Fruit fly (Drosophila melanogaster): ENCODE data around the gene CG14435.

CG14435 gene

DNA sequence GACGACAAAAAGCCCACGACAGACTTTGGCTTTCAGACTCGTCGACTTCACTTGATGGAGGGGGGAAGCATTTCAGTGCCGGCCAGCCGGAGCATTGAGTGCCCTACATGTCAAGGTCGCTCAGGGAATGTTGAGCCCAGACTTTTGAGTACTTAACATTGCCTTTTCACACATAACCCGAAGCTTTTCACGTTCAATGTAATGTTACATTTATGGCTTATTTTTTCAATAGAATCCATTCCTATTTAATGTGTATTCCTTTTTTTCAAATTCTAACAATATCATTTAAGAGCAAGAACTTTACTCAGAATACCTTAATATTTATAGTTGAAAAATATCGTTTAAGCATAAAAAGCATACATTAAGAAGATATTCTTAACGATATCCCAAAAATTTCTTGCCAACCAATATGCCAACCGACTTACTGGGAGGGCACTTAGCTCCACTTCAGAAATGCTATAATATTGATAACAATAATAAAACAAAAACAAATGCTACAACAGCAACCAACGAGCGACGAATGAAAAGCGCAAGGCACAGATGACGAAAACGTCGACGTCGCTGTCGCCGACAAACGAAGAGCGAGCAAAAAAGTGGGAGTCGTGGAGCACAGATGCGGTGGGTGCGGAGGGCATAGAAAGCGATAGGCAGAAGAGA, 16.2 kb upstream of the CG14435 start (continued):
- TF ChIP-seq z (GFP tag; IDR thresholded peaks at IDR 0.05) (no peak), ranshi (GFP tag; IDR thresholded peaks at IDR 0.05) (peak; percentile 56; the same call in 1 of the 2 replicates), CG11247 (GFP tag; IDR thresholded peaks at IDR 0.05) (peak; percentile 64), CG8388 (GFP tag; optimal IDR thresholded peaks at IDR 0.05) (peak; percentile 77), crp (GFP tag; optimal IDR thresholded peaks at IDR 0.05) (no peak), Gug (GFP tag; IDR thresholded peaks at IDR 0.05) (peak; percentile 76), wor (GFP tag; IDR thresholded peaks at IDR 0.05) (no peak), bigmax (GFP tag; optimal IDR thresholded peaks at IDR 0.05) (no peak), so (GFP tag; IDR thresholded peaks at IDR 0.05) (0 out of 3 replicates have a peak, but pooled peaks have one; percentile 30), CG15073 (GFP tag; optimal IDR thresholded peaks at IDR 0.05) (no peak), Lhr (GFP tag; optimal IDR thresholded peaks at IDR 0.05) (no peak), CTCF (GFP tag; optimal IDR thresholded peaks at IDR 0.05) (peak; percentile 35), CG17359 (tag; optimal IDR thresholded peaks at IDR 0.05) (peak; percentile 76), bowl (GFP tag; IDR thresholded peaks at IDR 0.05) (0 out of 2 replicates have a peak, but pooled peaks have one; percentile 35), CG11504 (tag; optimal IDR thresholded peaks at IDR 0.05) (peak; percentile 91), CG17912 (GFP tag; optimal IDR thresholded peaks at IDR 0.05) (no peak), CG11560 (tag; IDR thresholded peaks at IDR 0.05) (peak; percentile 20; the same call in 1 of the 3 replicates), CG16863 (GFP tag; optimal IDR thresholded peaks at IDR 0.05) (no peak), Ptx1 (GFP tag; IDR thresholded peaks at IDR 0.05) (peak; percentile 84), BtbVII (GFP tag; optimal IDR thresholded peaks at IDR 0.05) (peak; percentile 82), Stat92E (GFP tag; optimal IDR thresholded peaks at IDR 0.05) (no peak), disco-r (GFP tag; optimal IDR thresholded peaks at IDR 0.05) (no peak), Xbp1 (GFP tag; optimal IDR thresholded peaks at IDR 0.05) (no peak), tgo (GFP tag; IDR thresholded peaks at IDR 0.05) (peak; percentile 71), CG9609 (GFP tag; optimal IDR thresholded peaks at IDR 0.05) (no peak), fu2 (GFP tag; optimal IDR thresholded peaks at IDR 0.05) (no peak), Atf-2 (GFP tag; optimal IDR thresholded peaks at IDR 0.05) (no peak), E2f2 (GFP tag; IDR thresholded peaks at IDR 0.05) (no peak), CG10147 (GFP tag; optimal IDR thresholded peaks at IDR 0.05) (peak; percentile 82), CG1024 (GFP tag; IDR thresholded peaks at IDR 0.05) (no peak), CG42726 (GFP tag; IDR thresholded peaks at IDR 0.05; ENCODE audit: partially characterized antibody) (no peak), MESR4 (GFP tag; optimal IDR thresholded peaks at IDR 0.05) (no peak), cas (GFP tag; IDR thresholded peaks at IDR 0.05) (0 out of 2 replicates have a peak, but pooled peaks have one; percentile 41), Usf (GFP tag; optimal IDR thresholded peaks at IDR 0.05) (peak; percentile 33), Hr51 (GFP tag; optimal IDR thresholded peaks at IDR 0.05) (peak in 1 of 2 experiments; percentile 63), stc (GFP tag; IDR thresholded peaks at IDR 0.05) (peak; percentile 75), Ets97D (GFP tag; optimal IDR thresholded peaks at IDR 0.05) (no peak), fd102C (GFP tag; optimal IDR thresholded peaks at IDR 0.05) (no peak), ara (GFP tag; IDR thresholded peaks at IDR 0.05) (0 out of 2 replicates have a peak, but pooled peaks have one; percentile 36), Aef1 (GFP tag; IDR thresholded peaks at IDR 0.05) (peak; percentile 67), pho (GFP tag; optimal IDR thresholded peaks at IDR 0.05) (no peak), Lpt (GFP tag; optimal IDR thresholded peaks at IDR 0.05) (no peak), tll (GFP tag; optimal IDR thresholded peaks at IDR 0.05) (no peak), CrebB (tag; optimal IDR thresholded peaks at IDR 0.05) (no peak), en (GFP tag; optimal IDR thresholded peaks at IDR 0.05) (peak; percentile 80), peb (GFP tag; IDR thresholded peaks at IDR 0.05) (0 out of 2 replicates have a peak, but pooled peaks have one; percentile 28), CG15479 (GFP tag; optimal IDR thresholded peaks at IDR 0.05) (no peak), lbe (GFP tag; optimal IDR thresholded peaks at IDR 0.05) (peak; percentile 25), CG1602 (GFP tag; optimal IDR thresholded peaks at IDR 0.05) (no peak), lmd (GFP tag; IDR thresholded peaks at IDR 0.05) (peak; percentile 84)

Data from whole organism, embryonic.